Fruit fly (Drosophila melanogaster) whole organism, embryonic: Measurements from ENCODE around the gene CG13898.
A peak's percentile ranks its signal among the peaks of the same experiment; 100 is the strongest.

Experiments used
- Aef1 ChIP-seq: fragments of 200-800 bp; sonication (Bioruptor generic); IDR thresholded peaks from 3 replicates; pipeline ENCODE4 v1.3.6; 2022; ENCODE audit warnings: missing biosample characterization, missing genetic modification characterization
- Antp ChIP-seq: fragments of 200-800 bp; sonication (Bioruptor generic); optimal IDR thresholded peaks from 3 replicates; lab custom pipeline; 2016; ENCODE audit warnings: missing biosample characterization, missing genetic modification characterization
- Asciz ChIP-seq: fragments of 200-800 bp; sonication (Bioruptor generic); optimal IDR thresholded peaks from 2 replicates; lab custom pipeline; 2017; ENCODE audit warnings: missing biosample characterization, mild to moderate bottlenecking, missing genetic modification characterization, missing genetic modification reagents
- BEAF-32 ChIP-seq: fragments of 200-800 bp; sonication (Bioruptor generic); optimal IDR thresholded peaks from 3 replicates; lab custom pipeline; 2017; ENCODE audit warnings: missing biosample characterization, missing genetic modification characterization, mild to moderate bottlenecking, moderate library complexity, missing genetic modification reagents
- CG12071 ChIP-seq: fragments of 200-800 bp; sonication (Bioruptor generic); optimal IDR thresholded peaks from 3 replicates; lab custom pipeline; 2018; ENCODE audit warnings: missing biosample characterization, mild to moderate bottlenecking, missing genetic modification characterization
- CG12104 ChIP-seq: fragments of 200-800 bp; sonication (Bioruptor generic); optimal IDR thresholded peaks from 3 replicates; lab custom pipeline; 2016; ENCODE audit warnings: missing biosample characterization, missing genetic modification characterization
- CG12391 ChIP-seq: fragments of 200-800 bp; sonication (Bioruptor generic); optimal IDR thresholded peaks from 3 replicates; lab custom pipeline; 2018; ENCODE audit warnings: missing biosample characterization, mild to moderate bottlenecking, missing genetic modification characterization, moderate library complexity
- CG12769 ChIP-seq: fragments of 200-800 bp; sonication (Bioruptor generic); optimal IDR thresholded peaks from 2 replicates; lab custom pipeline; 2019; ENCODE audit warnings: missing biosample characterization, mild to moderate bottlenecking, missing genetic modification characterization, moderate library complexity
- CG15269 ChIP-seq: fragments of 200-800 bp; sonication (Bioruptor generic); optimal IDR thresholded peaks from 2 replicates; lab custom pipeline; 2018; ENCODE audit warnings: missing biosample characterization, mild to moderate bottlenecking, missing genetic modification characterization, moderate library complexity
- CG1603 ChIP-seq: fragments of 200-800 bp; sonication (Bioruptor generic); optimal IDR thresholded peaks from 2 replicates; lab custom pipeline; 2019; ENCODE audit warnings: missing biosample characterization, mild to moderate bottlenecking, missing genetic modification characterization, moderate library complexity
- CG16815 ChIP-seq: fragments of 200-800 bp; sonication (Bioruptor generic); optimal IDR thresholded peaks from 3 replicates; lab custom pipeline; 2017; ENCODE audit warnings: missing biosample characterization, mild to moderate bottlenecking, missing genetic modification characterization
- CG17186 ChIP-seq: fragments of 200-800 bp; sonication (Bioruptor generic); optimal IDR thresholded peaks from 3 replicates; lab custom pipeline; 2017; ENCODE audit warnings: missing biosample characterization, missing genetic modification reagents, missing genetic modification characterization
- CG17359 ChIP-seq: fragments of 200-800 bp; sonication (Bioruptor generic); optimal IDR thresholded peaks from 3 replicates; lab custom pipeline; 2018; ENCODE audit warnings: missing biosample characterization, mild to moderate bottlenecking, missing genetic modification characterization, moderate library complexity
- CG2678 ChIP-seq: fragments of 200-800 bp; sonication (Bioruptor generic); optimal IDR thresholded peaks from 3 replicates; lab custom pipeline; 2019; ENCODE audit warnings: missing biosample characterization, mild to moderate bottlenecking, missing genetic modification characterization, moderate library complexity
- CG2889 ChIP-seq: fragments of 200-800 bp; sonication (Bioruptor generic); IDR thresholded peaks from 3 replicates; pipeline ENCODE4 v1.3.6; 2022; ENCODE audit warnings: missing biosample characterization, missing genetic modification characterization
- CG30403 ChIP-seq: fragments of 200-800 bp; sonication (Bioruptor generic); optimal IDR thresholded peaks from 3 replicates; lab custom pipeline; 2016; ENCODE audit warnings: missing biosample characterization, missing genetic modification characterization
- CG3995 ChIP-seq: fragments of 200-800 bp; sonication (Bioruptor generic); optimal IDR thresholded peaks from 3 replicates; lab custom pipeline; 2016; ENCODE audit warnings: missing biosample characterization, missing genetic modification characterization
- CG4328 ChIP-seq: fragments of 200-800 bp; sonication (Bioruptor generic); optimal IDR thresholded peaks from 3 replicates; lab custom pipeline; 2017; ENCODE audit warnings: missing biosample characterization, missing genetic modification reagents, missing genetic modification characterization
- CG4707 ChIP-seq: fragments of 200-800 bp; sonication (Bioruptor generic); optimal IDR thresholded peaks from 2 replicates; lab custom pipeline; 2018; ENCODE audit warnings: missing biosample characterization, mild to moderate bottlenecking, missing genetic modification characterization, moderate library complexity
- CG5953 ChIP-seq: fragments of 200-800 bp; sonication (Bioruptor generic); IDR thresholded peaks from 2 replicates; pipeline ENCODE4 v1.3.6; 2022; ENCODE audit warnings: missing biosample characterization, missing genetic modification characterization
- CG6683 ChIP-seq: fragments of 200-800 bp; sonication (Bioruptor generic); optimal IDR thresholded peaks from 2 replicates; lab custom pipeline; 2017; ENCODE audit warnings: missing biosample characterization, mild to moderate bottlenecking, missing genetic modification characterization, missing genetic modification reagents
- Drgx ChIP-seq: fragments of 200-800 bp; sonication (Bioruptor generic); IDR thresholded peaks from 2 replicates; pipeline ENCODE4 v1.3.6; 2022; ENCODE audit warnings: missing biosample characterization, missing genetic modification characterization
- H2.0 ChIP-seq: fragments of 200-800 bp; sonication (Bioruptor generic); IDR thresholded peaks from 2 replicates; pipeline ENCODE4 v1.3.6; 2022; ENCODE audit warnings: missing biosample characterization, missing genetic modification characterization
- Hr51 ChIP-seq, 2 experiments: fragments of 200-800 bp; sonication (Bioruptor generic); optimal IDR thresholded peaks; 2 replicates in 1 of 2; 3 replicates in 1 of 2; lab custom pipeline; 2016 to 2018; ENCODE audit warnings: missing biosample characterization in 2 of 2, missing genetic modification characterization in 2 of 2, mild to moderate bottlenecking in 1 of 2, moderate library complexity in 1 of 2
- MBD-R2 ChIP-seq: fragments of 200-800 bp; sonication (Bioruptor generic); IDR thresholded peaks from 2 replicates; pipeline ENCODE4 v1.3.6; 2022; ENCODE audit warnings: missing biosample characterization, missing genetic modification characterization
- Oaz ChIP-seq: fragments of 200-800 bp; sonication (Bioruptor generic); IDR thresholded peaks from 2 replicates; pipeline ENCODE4 v1.3.6; 2022; ENCODE audit warnings: missing biosample characterization, missing genetic modification characterization
- Oli ChIP-seq: fragments of 200-800 bp; sonication (Bioruptor generic); optimal IDR thresholded peaks from 2 replicates; lab custom pipeline; 2018; ENCODE audit warnings: missing biosample characterization, mild to moderate bottlenecking, missing genetic modification characterization, moderate library complexity
- Optix ChIP-seq: fragments of 200-800 bp; sonication (Bioruptor generic); IDR thresholded peaks from 3 replicates; pipeline ENCODE4 v1.3.6; 2022; ENCODE audit warnings: missing biosample characterization, missing genetic modification characterization
- Sox100B ChIP-seq: fragments of 200-800 bp; sonication (Bioruptor generic); optimal IDR thresholded peaks from 3 replicates; lab custom pipeline; 2018; ENCODE audit warnings: missing biosample characterization, mild to moderate bottlenecking, missing genetic modification characterization
- Sox102F ChIP-seq: fragments of 200-800 bp; sonication (Bioruptor generic); optimal IDR thresholded peaks from 2 replicates; lab custom pipeline; 2018; ENCODE audit warnings: missing biosample characterization, mild to moderate bottlenecking, missing genetic modification characterization, moderate library complexity
- Sry-β ChIP-seq: fragments of 200-800 bp; sonication (Bioruptor generic); optimal IDR thresholded peaks from 2 replicates; lab custom pipeline; 2018; ENCODE audit warnings: missing biosample characterization, mild to moderate bottlenecking, missing genetic modification characterization, moderate library complexity
- Sry-δ ChIP-seq: fragments of 200-800 bp; sonication (Bioruptor generic); optimal IDR thresholded peaks from 2 replicates; lab custom pipeline; 2016; ENCODE audit warnings: missing biosample characterization, missing genetic modification characterization
- Xbp1 ChIP-seq: fragments of 200-800 bp; sonication (Bioruptor generic); optimal IDR thresholded peaks from 3 replicates; lab custom pipeline; 2016; ENCODE audit warnings: missing biosample characterization, mild to moderate bottlenecking, missing genetic modification characterization
- Xrp1 ChIP-seq: fragments of 200-800 bp; sonication (Bioruptor generic); IDR thresholded peaks from 2 replicates; pipeline ENCODE4 v1.3.6; 2022; ENCODE audit warnings: missing biosample characterization, missing genetic modification characterization
- chif ChIP-seq, 2 experiments: fragments of 200-800 bp; sonication (Bioruptor generic); optimal IDR thresholded peaks; 3 replicates each; lab custom pipeline; 2016; ENCODE audit warnings: missing biosample characterization in 2 of 2, missing genetic modification characterization in 2 of 2
- ci ChIP-seq: fragments of 200-800 bp; sonication (Bioruptor generic); IDR thresholded peaks from 3 replicates; pipeline ENCODE4 v1.3.6; 2022; ENCODE audit warnings: missing biosample characterization, missing genetic modification characterization
- eve ChIP-seq, 2 experiments: fragments of >200 bp; optimal IDR thresholded peaks; 2 replicates each; lab custom pipeline; 2017; ENCODE audit warnings: missing biosample characterization in 2 of 2, missing genetic modification characterization in 2 of 2
- gce ChIP-seq: fragments of 200-800 bp; sonication (Bioruptor generic); IDR thresholded peaks from 3 replicates; pipeline ENCODE4 v1.3.6; 2022; ENCODE audit warnings: missing biosample characterization, missing genetic modification characterization
- lov ChIP-seq, 2 experiments: fragments of 200-800 bp in 1 of 2; fragments of >200 bp in 1 of 2; sonication (Bioruptor generic) in 1 of 2; IDR thresholded peaks in 1 of 2; optimal IDR thresholded peaks in 1 of 2; 2 replicates in 1 of 2; 3 replicates in 1 of 2; pipeline versions ENCODE4 v1.3.6 to Lab custom; 2017 to 2022; ENCODE audit warnings: missing biosample characterization in 1 of 2, missing genetic modification characterization in 1 of 2
- mam ChIP-seq: fragments of 200-800 bp; sonication (Bioruptor generic); optimal IDR thresholded peaks from 3 replicates; lab custom pipeline; 2016; ENCODE audit warnings: missing biosample characterization, missing genetic modification characterization
- nerfin-2 ChIP-seq: fragments of 200-800 bp; sonication (Bioruptor generic); IDR thresholded peaks from 2 replicates; pipeline ENCODE4 v1.3.6; 2022; ENCODE audit warnings: missing biosample characterization, missing genetic modification characterization; ENCODE audit not compliant: partially characterized antibody
- phol ChIP-seq: fragments of 200-800 bp; sonication (Bioruptor generic); optimal IDR thresholded peaks from 3 replicates; lab custom pipeline; 2018; ENCODE audit warnings: missing biosample characterization, mild to moderate bottlenecking, missing genetic modification characterization, moderate library complexity
- psq ChIP-seq: fragments of 200-800 bp; sonication (Bioruptor generic); optimal IDR thresholded peaks from 2 replicates; lab custom pipeline; 2017; ENCODE audit warnings: missing biosample characterization, missing genetic modification characterization
- row ChIP-seq: fragments of 200-800 bp; sonication (Bioruptor generic); IDR thresholded peaks from 3 replicates; pipeline ENCODE4 v1.3.6; 2022; ENCODE audit warnings: missing biosample characterization, missing genetic modification characterization
- sens-2 ChIP-seq: fragments of 200-800 bp; sonication (Bioruptor generic); IDR thresholded peaks from 2 replicates; pipeline ENCODE4 v1.3.6; 2022; ENCODE audit warnings: missing biosample characterization, missing genetic modification characterization
- sisA ChIP-seq: fragments of 200-800 bp; sonication (Bioruptor generic); IDR thresholded peaks from 2 replicates; pipeline ENCODE4 v1.3.6; 2022; ENCODE audit warnings: missing biosample characterization, missing genetic modification characterization
- sqz ChIP-seq: fragments of 200-800 bp; sonication (Bioruptor generic); optimal IDR thresholded peaks from 3 replicates; lab custom pipeline; 2018; ENCODE audit warnings: missing biosample characterization, mild to moderate bottlenecking, missing genetic modification characterization
- sug ChIP-seq: fragments of 200-800 bp; optimal IDR thresholded peaks from 2 replicates; lab custom pipeline; 2019; ENCODE audit warnings: missing biosample characterization, mild to moderate bottlenecking, missing genetic modification characterization, moderate library complexity
- zen2 ChIP-seq: fragments of 200-800 bp; sonication (Bioruptor generic); IDR thresholded peaks from 3 replicates; pipeline ENCODE4 v1.3.6; 2022; ENCODE audit warnings: missing biosample characterization, missing genetic modification characterization; ENCODE audit not compliant: partially characterized antibody

The CG13898 gene

DNA sequence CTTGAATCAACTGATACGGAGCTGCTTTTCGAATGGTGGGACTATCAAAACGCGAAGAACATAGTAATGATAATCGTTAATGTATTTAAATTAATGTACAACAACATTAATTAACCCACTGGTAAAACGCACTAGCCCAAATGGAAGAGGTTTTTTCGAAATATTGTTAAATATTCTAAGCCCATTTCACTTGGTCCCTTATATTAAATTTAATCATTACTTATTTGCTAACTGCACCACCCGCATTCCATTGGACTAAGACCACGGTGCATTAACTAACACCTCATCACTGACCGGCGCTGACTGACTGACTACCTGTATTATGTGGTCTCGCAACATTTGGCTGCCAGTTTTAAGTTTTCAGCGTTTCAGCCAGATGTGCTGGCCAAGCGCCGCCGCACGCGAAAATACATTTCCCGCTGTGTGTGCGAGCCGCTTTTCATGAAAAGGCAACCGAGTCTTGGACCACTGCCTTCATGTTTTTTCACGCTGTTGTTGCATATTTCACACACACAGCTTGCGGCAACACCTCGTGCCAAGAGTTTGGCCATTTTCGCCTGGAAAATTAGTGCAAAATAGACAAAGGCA lies 10.0 kb downstream of the CG13898 start (continued):
- no peak for TF ChIP-seq mam (GFP tag; lab: Kevin White, UChicago)
- TF ChIP-seq MBD-R2 (GFP tag; lab: Robert Waterston, UW): no peak
- TF ChIP-seq Antp: no peak
- TF ChIP-seq CG12104 (GFP tag; lab: Kevin White, UChicago): no peak
- no peak for TF ChIP-seq psq (GFP tag; lab: Kevin White, UChicago)
- no peak for TF ChIP-seq Sry-δ (GFP tag; lab: Kevin White, UChicago)
- TF ChIP-seq CG5953 (GFP tag; lab: Robert Waterston, UW): no peak
- no peak for TF ChIP-seq CG30403
- 0 out of 2 replicates have a peak, but pooled peaks have one; percentile 14 for TF ChIP-seq nerfin-2 (GFP tag; lab: Robert Waterston, UW)
- no peak for TF ChIP-seq Sry-β (GFP tag; lab: Kevin White, UChicago)
- no peak for TF ChIP-seq Asciz
- peak; percentile 46; the same call in 1 of the 3 replicates for TF ChIP-seq ci (GFP tag; lab: Robert Waterston, UW)
- TF ChIP-seq sug (tag; lab: Kevin White, UChicago): no peak
- TF ChIP-seq Hr51 (GFP tag; optimal IDR thresholded peaks at IDR 0.05; lab: Kevin White, UChicago): peak in 1 of 2 experiments; percentile 41
- 0 out of 2 replicates have a peak, but pooled peaks have one; percentile 15 for TF ChIP-seq Oaz
- peak; percentile 12 for TF ChIP-seq CG1603 (tag; lab: Kevin White, UChicago)
- no peak for TF ChIP-seq CG2889 (GFP tag; lab: Robert Waterston, UW)
- TF ChIP-seq CG15269: peak; percentile 23
- no peak for TF ChIP-seq CG4328 (GFP tag; lab: Kevin White, UChicago)
- no peak for TF ChIP-seq sisA
- TF ChIP-seq CG17186: no peak
- peak; percentile 2 for TF ChIP-seq CG12391 (tag; lab: Kevin White, UChicago)
- no peak for TF ChIP-seq CG16815 (GFP tag; lab: Kevin White, UChicago)
- peak in 1 of 2 experiments; percentile 4 for TF ChIP-seq chif (GFP tag; optimal IDR thresholded peaks at IDR 0.05; lab: Kevin White, UChicago)
- no peak for TF ChIP-seq sqz (GFP tag; lab: Kevin White, UChicago)
- TF ChIP-seq Optix (GFP tag; lab: Robert Waterston, UW): 0 out of 3 replicates have a peak, but pooled peaks have one; percentile 11
- peak; percentile 11 for TF ChIP-seq CG17359 (tag; lab: Kevin White, UChicago)
- TF ChIP-seq gce (GFP tag; lab: Robert Waterston, UW): no peak
- TF ChIP-seq CG12071: no peak
- no peak for TF ChIP-seq BEAF-32 (GFP tag; lab: Kevin White, UChicago)
- no peak for TF ChIP-seq CG6683 (GFP tag; lab: Kevin White, UChicago)
- TF ChIP-seq Xrp1 (GFP tag; lab: Robert Waterston, UW): 0 out of 2 replicates have a peak, but pooled peaks have one; percentile 33
- no peak for TF ChIP-seq Xbp1
- TF ChIP-seq CG12769 (tag; lab: Kevin White, UChicago): peak; percentile 13
- no peak for TF ChIP-seq zen2 (GFP tag; lab: Robert Waterston, UW)
- TF ChIP-seq Drgx (GFP tag; lab: Robert Waterston, UW): peak; percentile 45; the same call in 1 of the 2 replicates
- peak; percentile 0 for TF ChIP-seq Sox100B
- peak; percentile 23; the same call in 1 of the 3 replicates for TF ChIP-seq row
- TF ChIP-seq eve (GFP tag; optimal IDR thresholded peaks at IDR 0.05; lab: Kevin White, UChicago): peak in 1 of 2 experiments; percentile 56
- TF ChIP-seq Oli: peak; percentile 5
- TF ChIP-seq phol: peak; percentile 20
- peak; percentile 13 for TF ChIP-seq CG2678 (tag; lab: Kevin White, UChicago)
- TF ChIP-seq CG4707 (GFP tag; lab: Kevin White, UChicago): no peak
- TF ChIP-seq H2.0: no peak
- TF ChIP-seq Aef1 (GFP tag; lab: Robert Waterston, UW): no peak
- TF ChIP-seq sens-2: no peak
- TF ChIP-seq Sox102F (GFP tag; lab: Kevin White, UChicago): peak; percentile 16
- no peak for TF ChIP-seq CG3995
- TF ChIP-seq lov (optimal IDR thresholded peaks at IDR 0.05; lab: Kevin White, UChicago): no peak
- TF ChIP-seq lov (GFP tag; IDR thresholded peaks at IDR 0.05; lab: Robert Waterston, UW): no peak
